Fruit fly (Drosophila melanogaster): Measurements from ENCODE around the gene p24-2.

- TF ChIP-seq insv (optimal IDR thresholded peaks at IDR 0.05) (no peak), h (optimal IDR thresholded peaks at IDR 0.05) (no peak), Myc (optimal IDR thresholded peaks at IDR 0.05) (no peak), psq (optimal IDR thresholded peaks at IDR 0.05) (no peak), Sin3A (optimal IDR thresholded peaks at IDR 0.05) (no peak), ttk (optimal IDR thresholded peaks at IDR 0.05) (no peak)
Measured at dm6 chr3R:9703273-9703672, 10.7 kb upstream of the p24-2 start.
